Fruit fly (Drosophila melanogaster) whole organism, embryonic: ENCODE results near the gene Mst36Fb.

Experiments
- Atf6 ChIP-seq: fragments of 200-800 bp; sonication (Bioruptor generic); IDR thresholded peaks from 2 replicates; pipeline ENCODE4 v1.3.6; 2022; ENCODE audit warnings: missing biosample characterization, missing genetic modification characterization
- Awh ChIP-seq: fragments of 200-800 bp; sonication (Bioruptor generic); IDR thresholded peaks from 2 replicates; pipeline ENCODE4, ENCODE4 v1.3.6; 2022; ENCODE audit warnings: missing biosample characterization, missing genetic modification characterization
- Bdp1 ChIP-seq: fragments of 200-800 bp; sonication (Bioruptor generic); optimal IDR thresholded peaks from 3 replicates; lab custom pipeline; 2016; ENCODE audit warnings: missing biosample characterization, missing genetic modification characterization
- Bgb ChIP-seq: fragments of 200-800 bp; sonication (Bioruptor generic); IDR thresholded peaks from 2 replicates; pipeline ENCODE4 v1.3.6; 2022; ENCODE audit warnings: missing biosample characterization, missing genetic modification characterization; ENCODE audit not compliant: partially characterized antibody
- CG1024 ChIP-seq: fragments of 200-800 bp; sonication (Bioruptor generic); IDR thresholded peaks from 2 replicates; pipeline ENCODE4 v1.3.6; 2022; ENCODE audit warnings: missing biosample characterization, missing genetic modification characterization
- CG11723 ChIP-seq: fragments of 200-800 bp; sonication (Bioruptor generic); optimal IDR thresholded peaks from 2 replicates; lab custom pipeline; 2017; ENCODE audit warnings: missing biosample characterization, mild to moderate bottlenecking, missing genetic modification characterization
- CG12299 ChIP-seq: fragments of 200-800 bp; sonication (Bioruptor generic); optimal IDR thresholded peaks from 2 replicates; lab custom pipeline; 2018; ENCODE audit warnings: missing biosample characterization, mild to moderate bottlenecking, missing genetic modification characterization
- CG13287 ChIP-seq: fragments of 200-800 bp; sonication (Bioruptor generic); IDR thresholded peaks from 2 replicates; pipeline ENCODE4 v1.3.6; 2022; ENCODE audit warnings: missing biosample characterization, missing genetic modification characterization; ENCODE audit not compliant: partially characterized antibody
- CG13775 ChIP-seq: fragments of 200-800 bp; sonication (Bioruptor generic); optimal IDR thresholded peaks from 3 replicates; lab custom pipeline; 2017; ENCODE audit warnings: missing biosample characterization, mild to moderate bottlenecking, missing genetic modification characterization
- CG31365 ChIP-seq: fragments of 200-800 bp; sonication (Bioruptor generic); optimal IDR thresholded peaks from 2 replicates; lab custom pipeline; 2018; ENCODE audit warnings: missing biosample characterization, mild to moderate bottlenecking, missing genetic modification characterization
- CG31441 ChIP-seq: fragments of 200-800 bp; sonication (Bioruptor generic); IDR thresholded peaks from 2 replicates; pipeline ENCODE4 v1.3.6; 2022; ENCODE audit warnings: missing biosample characterization, missing genetic modification characterization
- CG33213 ChIP-seq: fragments of 200-800 bp; sonication (Bioruptor generic); optimal IDR thresholded peaks from 3 replicates; lab custom pipeline; 2016; ENCODE audit warnings: missing biosample characterization, missing genetic modification characterization
- CG6765 ChIP-seq: fragments of 200-800 bp; sonication (Bioruptor generic); optimal IDR thresholded peaks from 3 replicates; lab custom pipeline; 2017; ENCODE audit warnings: missing biosample characterization, mild to moderate bottlenecking, missing genetic modification characterization
- CG8290 ChIP-seq, 3 experiments: fragments of 200-800 bp; sonication (Bioruptor generic); optimal IDR thresholded peaks; 2 replicates each; lab custom pipeline; 2016 to 2019; ENCODE audit warnings: missing biosample characterization in 3 of 3, missing genetic modification characterization in 3 of 3, mild to moderate bottlenecking in 2 of 3, moderate library complexity in 1 of 3
- CG9437 ChIP-seq: fragments of 200-800 bp; sonication (Bioruptor generic); optimal IDR thresholded peaks from 2 replicates; lab custom pipeline; 2018; ENCODE audit warnings: missing biosample characterization, mild to moderate bottlenecking, missing genetic modification characterization
- CG9727 ChIP-seq: fragments of 200-800 bp; sonication (Bioruptor generic); optimal IDR thresholded peaks from 3 replicates; lab custom pipeline; 2017; ENCODE audit warnings: missing biosample characterization, mild to moderate bottlenecking, missing genetic modification characterization
- CrebB ChIP-seq: fragments of 200-800 bp; sonication (Bioruptor generic); optimal IDR thresholded peaks from 3 replicates; lab custom pipeline; 2018; ENCODE audit warnings: missing biosample characterization, mild to moderate bottlenecking, missing genetic modification characterization
- D19A ChIP-seq: fragments of 200-800 bp; optimal IDR thresholded peaks from 3 replicates; lab custom pipeline; 2019; ENCODE audit warnings: missing biosample characterization, mild to moderate bottlenecking, missing genetic modification characterization, moderate library complexity
- Dad ChIP-seq: fragments of 200-800 bp; sonication (Bioruptor generic); optimal IDR thresholded peaks from 3 replicates; lab custom pipeline; 2016; ENCODE audit warnings: missing biosample characterization, missing genetic modification characterization
- Dfd ChIP-seq, 2 experiments: fragments of >200 bp; optimal IDR thresholded peaks; 2 replicates each; lab custom pipeline; 2017; ENCODE audit warnings: missing biosample characterization in 2 of 2, missing genetic modification characterization in 2 of 2
- Ets97D ChIP-seq: fragments of 200-800 bp; sonication (Bioruptor generic); optimal IDR thresholded peaks from 3 replicates; lab custom pipeline; 2016; ENCODE audit warnings: missing biosample characterization, missing genetic modification characterization
- HLH3B ChIP-seq: fragments of 200-800 bp; sonication (Bioruptor generic); IDR thresholded peaks from 2 replicates; pipeline ENCODE4 v1.3.6; 2022; ENCODE audit warnings: missing biosample characterization, missing genetic modification characterization
- NC2α ChIP-seq: fragments of 200-800 bp; sonication (Bioruptor generic); optimal IDR thresholded peaks from 2 replicates; lab custom pipeline; 2016; ENCODE audit warnings: missing biosample characterization, missing genetic modification characterization
- Ravus ChIP-seq: fragments of 200-800 bp; sonication (Bioruptor generic); IDR thresholded peaks from 2 replicates; pipeline ENCODE4 v1.3.6; 2022; ENCODE audit warnings: missing biosample characterization, missing genetic modification characterization
- Sin3A ChIP-seq: fragments of >200 bp; optimal IDR thresholded peaks from 2 replicates; lab custom pipeline; 2018
- Sry-β ChIP-seq: fragments of 200-800 bp; sonication (Bioruptor generic); optimal IDR thresholded peaks from 2 replicates; lab custom pipeline; 2018; ENCODE audit warnings: missing biosample characterization, mild to moderate bottlenecking, missing genetic modification characterization, moderate library complexity
- Ssrp ChIP-seq: fragments of 200-800 bp; sonication (Bioruptor generic); optimal IDR thresholded peaks from 2 replicates; lab custom pipeline; 2018; ENCODE audit warnings: missing biosample characterization, mild to moderate bottlenecking, missing genetic modification characterization, moderate library complexity
- Usf ChIP-seq: fragments of 200-800 bp; sonication (Bioruptor generic); optimal IDR thresholded peaks from 2 replicates; lab custom pipeline; 2017; ENCODE audit warnings: missing genotype, missing biosample characterization, missing genetic modification characterization
- Xbp1 ChIP-seq: fragments of 200-800 bp; sonication (Bioruptor generic); optimal IDR thresholded peaks from 3 replicates; lab custom pipeline; 2016; ENCODE audit warnings: missing biosample characterization, mild to moderate bottlenecking, missing genetic modification characterization
- YL-1 ChIP-seq: fragments of 200-800 bp; sonication (Bioruptor generic); optimal IDR thresholded peaks from 3 replicates; lab custom pipeline; 2017; ENCODE audit warnings: missing biosample characterization, mild to moderate bottlenecking, missing genetic modification characterization
- bcd ChIP-seq: fragments of 200-800 bp; sonication (Bioruptor generic); optimal IDR thresholded peaks from 2 replicates; lab custom pipeline; 2017; ENCODE audit warnings: missing biosample characterization, mild to moderate bottlenecking, missing genetic modification characterization
- cg ChIP-seq: fragments of 200-800 bp; sonication (Bioruptor generic); optimal IDR thresholded peaks from 3 replicates; lab custom pipeline; 2019; ENCODE audit warnings: missing biosample characterization, mild to moderate bottlenecking, missing genetic modification characterization, moderate library complexity
- crc ChIP-seq: fragments of 200-800 bp; sonication (Bioruptor generic); optimal IDR thresholded peaks from 2 replicates; lab custom pipeline; 2016; ENCODE audit warnings: missing biosample characterization, missing genetic modification characterization
- gcm2 ChIP-seq: fragments of 200-800 bp; sonication (Bioruptor generic); optimal IDR thresholded peaks from 2 replicates; lab custom pipeline; 2016; ENCODE audit warnings: missing biosample characterization, missing genetic modification characterization
- grau ChIP-seq: fragments of 200-800 bp; optimal IDR thresholded peaks from 3 replicates; lab custom pipeline; 2019; ENCODE audit warnings: missing biosample characterization, mild to moderate bottlenecking, missing genetic modification characterization, moderate library complexity
- gt ChIP-seq: fragments of 200-800 bp; sonication (Bioruptor generic); IDR thresholded peaks from 2 replicates; pipeline ENCODE4 v1.3.6; 2022; ENCODE audit warnings: missing biosample characterization, missing genetic modification characterization
- ham ChIP-seq: fragments of 200-800 bp; sonication (Bioruptor generic); IDR thresholded peaks from 2 replicates; pipeline ENCODE4 v1.3.6; 2022; ENCODE audit warnings: missing biosample characterization, missing genetic modification characterization
- jigr1 ChIP-seq: fragments of 200-800 bp; sonication (Bioruptor generic); IDR thresholded peaks from 3 replicates; pipeline ENCODE4 v1.3.6; 2022; ENCODE audit warnings: missing biosample characterization, missing genetic modification characterization
- ken ChIP-seq: fragments of 200-800 bp; sonication (Bioruptor generic); IDR thresholded peaks from 3 replicates; pipeline ENCODE4 v1.3.6; 2022; ENCODE audit warnings: missing biosample characterization, missing genetic modification characterization
- lilli ChIP-seq: fragments of 200-800 bp; sonication (Bioruptor generic); optimal IDR thresholded peaks from 3 replicates; lab custom pipeline; 2016; ENCODE audit warnings: missing biosample characterization, missing genetic modification characterization
- nau ChIP-seq: fragments of 200-800 bp; sonication (Bioruptor generic); optimal IDR thresholded peaks from 3 replicates; lab custom pipeline; 2017; ENCODE audit warnings: missing biosample characterization, mild to moderate bottlenecking, missing genetic modification characterization, missing genetic modification reagents
- oc ChIP-seq: fragments of 200-800 bp; sonication (Bioruptor generic); optimal IDR thresholded peaks from 2 replicates; lab custom pipeline; 2018; ENCODE audit warnings: missing biosample characterization, mild to moderate bottlenecking, missing genetic modification characterization, moderate library complexity
- psq ChIP-seq: fragments of 200-800 bp; sonication (Bioruptor generic); optimal IDR thresholded peaks from 2 replicates; lab custom pipeline; 2017; ENCODE audit warnings: missing biosample characterization, missing genetic modification characterization
- rib ChIP-seq: fragments of 200-800 bp; sonication (Bioruptor generic); IDR thresholded peaks from 2 replicates; pipeline ENCODE4 v1.3.6; 2022; ENCODE audit warnings: missing biosample characterization, missing genetic modification characterization
- schlank ChIP-seq: fragments of 200-800 bp; sonication (Bioruptor generic); optimal IDR thresholded peaks from 2 replicates; lab custom pipeline; 2018; ENCODE audit warnings: missing biosample characterization, mild to moderate bottlenecking, missing genetic modification characterization
- sd ChIP-seq: fragments of 200-800 bp; sonication (Bioruptor generic); optimal IDR thresholded peaks from 3 replicates; lab custom pipeline; 2018; ENCODE audit warnings: missing biosample characterization, mild to moderate bottlenecking, missing genetic modification characterization, moderate library complexity
- sens ChIP-seq: fragments of 200-800 bp; sonication (Bioruptor generic); peaks from one replicate; lab custom pipeline; 2016; ENCODE audit warnings: missing biosample characterization, missing genetic modification characterization
- stc ChIP-seq: fragments of 200-800 bp; sonication (Bioruptor generic); IDR thresholded peaks from 2 replicates; pipeline ENCODE4 v1.3.6; 2022; ENCODE audit warnings: missing biosample characterization, missing genetic modification characterization
- tin ChIP-seq: fragments of 200-800 bp; sonication (Bioruptor generic); optimal IDR thresholded peaks from 3 replicates; lab custom pipeline; 2016; ENCODE audit warnings: missing biosample characterization, missing genetic modification characterization
- zen ChIP-seq: fragments of 200-800 bp; sonication (Bioruptor generic); optimal IDR thresholded peaks from 3 replicates; lab custom pipeline; 2018; ENCODE audit warnings: missing biosample characterization, mild to moderate bottlenecking, missing genetic modification characterization, moderate library complexity

Gene Mst36Fb

dm6 chr2L:18708239-18708891 lies 33.5 kb upstream of the Mst36Fb start, which contains the start of the genes Faf2 and Grip71 (continued):
- TF ChIP-seq Awh (GFP tag; lab: Robert Waterston, UW): peak; percentile 94
- peak; percentile 91 for TF ChIP-seq stc (GFP tag; lab: Robert Waterston, UW)
- TF ChIP-seq Ssrp (tag; lab: Kevin White, UChicago): peak; percentile 95
- TF ChIP-seq CG11723 (GFP tag; lab: Kevin White, UChicago): peak; percentile 75
- peak; percentile 94 for TF ChIP-seq zen
- peak; percentile 81 for TF ChIP-seq Bdp1 (GFP tag; lab: Kevin White, UChicago)
- TF ChIP-seq CG33213 (GFP tag; lab: Kevin White, UChicago): peak; percentile 73
- TF ChIP-seq Ravus (GFP tag; lab: Robert Waterston, UW): peak; percentile 84
- TF ChIP-seq CG13287 (GFP tag; lab: Robert Waterston, UW): peak; percentile 52
- TF ChIP-seq Bgb: peak; percentile 23; the same call in 1 of the 2 replicates
- TF ChIP-seq CG6765 (GFP tag; lab: Kevin White, UChicago): peak; percentile 38
- peak; percentile 63 for TF ChIP-seq CrebB
- peak; percentile 88 for TF ChIP-seq Atf6
- peak; percentile 76 for TF ChIP-seq oc (tag; lab: Kevin White, UChicago)
- peak; percentile 97 for TF ChIP-seq Xbp1 (GFP tag; lab: Kevin White, UChicago)
- TF ChIP-seq bcd (GFP tag; lab: Kevin White, UChicago): peak; percentile 94
- peak; percentile 86 for TF ChIP-seq jigr1 (GFP tag; lab: Robert Waterston, UW)
- peak; percentile 74 for TF ChIP-seq D19A (tag; lab: Kevin White, UChicago)
- TF ChIP-seq NC2α (GFP tag; lab: Kevin White, UChicago): peak; percentile 32
- TF ChIP-seq Usf: peak; percentile 87
- TF ChIP-seq ham (GFP tag; lab: Robert Waterston, UW): peak; percentile 82
- peak; percentile 19 for TF ChIP-seq nau (GFP tag; lab: Kevin White, UChicago)
- TF ChIP-seq gt (GFP tag; lab: Robert Waterston, UW): peak; percentile 92
- peak; percentile 55 for TF ChIP-seq Sry-β (GFP tag; lab: Kevin White, UChicago)
- peak; percentile 70 for TF ChIP-seq Dad (GFP tag; lab: Kevin White, UChicago)
- TF ChIP-seq CG31441: peak; percentile 90
- TF ChIP-seq ken (GFP tag; lab: Robert Waterston, UW): peak; percentile 96
- TF ChIP-seq cg (GFP tag; lab: Kevin White, UChicago): peak; percentile 89
- TF ChIP-seq CG9437 (GFP tag; lab: Kevin White, UChicago): peak; percentile 16
- peak; percentile 94 for TF ChIP-seq Sin3A (lab: Kevin White, UChicago)
- peak; percentile 93 for TF ChIP-seq HLH3B (GFP tag; lab: Robert Waterston, UW)
- TF ChIP-seq CG1024 (GFP tag; lab: Robert Waterston, UW): peak; percentile 89
- peak; percentile 88 for TF ChIP-seq tin (GFP tag; lab: Kevin White, UChicago)
- peak; percentile 44 for TF ChIP-seq schlank (tag; lab: Kevin White, UChicago)
- TF ChIP-seq sd (tag; lab: Kevin White, UChicago): peak; percentile 83
- peak; percentile 91 for TF ChIP-seq Ets97D (GFP tag; lab: Kevin White, UChicago)
- TF ChIP-seq CG9727: peak; percentile 88
- peak; percentile 38 for TF ChIP-seq crc (GFP tag; lab: Kevin White, UChicago)
- TF ChIP-seq CG13775 (GFP tag; lab: Kevin White, UChicago): peak; percentile 91
- no peak for TF ChIP-seq CG31365 (tag; lab: Kevin White, UChicago)
- no peak for TF ChIP-seq gcm2 (GFP tag; lab: Kevin White, UChicago)
- TF ChIP-seq grau (tag; lab: Kevin White, UChicago): peak; percentile 89
- peak; percentile 81 for TF ChIP-seq rib (GFP tag; lab: Robert Waterston, UW)
- TF ChIP-seq sens (GFP tag; lab: Kevin White, UChicago): peak; percentile 99
- peak; percentile 79 for TF ChIP-seq CG8290 (GFP tag; optimal IDR thresholded peaks at IDR 0.05; lab: Kevin White, UChicago)
- TF ChIP-seq CG8290 (tag; optimal IDR thresholded peaks at IDR 0.05; lab: Kevin White, UChicago): peak; percentile 15 to 72
- peak; percentile 96 for TF ChIP-seq lilli (GFP tag; lab: Kevin White, UChicago)
- TF ChIP-seq YL-1: peak; percentile 82
- TF ChIP-seq psq (GFP tag; lab: Kevin White, UChicago): peak; percentile 77
- TF ChIP-seq CG12299: peak; percentile 77
- TF ChIP-seq Dfd (GFP tag; optimal IDR thresholded peaks at IDR 0.05; lab: Kevin White, UChicago): peak; percentile 43 to 65
